Worm (Caenorhabditis elegans) whole organism, early embryonic: Measurements from ENCODE around the gene vhl-1.
A peak's percentile ranks its signal among the peaks of the same experiment; 100 is the strongest.

ENCODE experiments used
- B0310.2 ChIP-seq: sonication (generic microtip); optimal IDR thresholded peaks from 2 replicates; lab custom pipeline; 2016; ENCODE audit warnings: mild to moderate bottlenecking, missing genetic modification characterization, missing compliant biosample characterization
- F13C5.2 ChIP-seq: sonication (generic microtip); optimal IDR thresholded peaks from 2 replicates; lab custom pipeline; 2017; ENCODE audit warnings: mild to moderate bottlenecking, missing genetic modification characterization, inconsistent platforms, missing compliant biosample characterization
- aly-1 ChIP-seq: sonication (generic microtip); optimal IDR thresholded peaks from 2 replicates; lab custom pipeline; 2016; ENCODE audit warnings: missing genetic modification characterization, missing compliant biosample characterization
- ama-1 ChIP-seq: fragments of 150-350 bp; optimal IDR thresholded peaks from 2 replicates; lab custom pipeline; 2014
- ceh-13 ChIP-seq: fragments of 200-800 bp; sonication (Bioruptor generic); optimal IDR thresholded peaks from 2 replicates; lab custom pipeline; 2018; ENCODE audit warnings: mild to moderate bottlenecking, missing genetic modification characterization, missing compliant biosample characterization
- ceh-36 ChIP-seq: sonication (generic microtip); optimal IDR thresholded peaks from 2 replicates; lab custom pipeline; 2016; ENCODE audit warnings: missing genetic modification characterization, inconsistent platforms, missing compliant biosample characterization
- ets-7 ChIP-seq: sonication (generic microtip); optimal IDR thresholded peaks from 2 replicates; lab custom pipeline; 2016; ENCODE audit warnings: missing genotype, missing genetic modification characterization, missing compliant biosample characterization
- flt-1 ChIP-seq: fragments of 200-800 bp; sonication (Bioruptor generic); IDR thresholded peaks from 2 replicates; pipeline ENCODE4 v1.3.6; 2022; ENCODE audit warnings: missing genetic modification characterization, missing compliant biosample characterization
- hmbx-1 ChIP-seq: sonication (generic microtip); optimal IDR thresholded peaks from 2 replicates; lab custom pipeline; 2016; ENCODE audit warnings: mild to moderate bottlenecking, missing genetic modification characterization, missing compliant biosample characterization
- hmg-4 ChIP-seq: fragments of 200-800 bp; sonication (Bioruptor generic); optimal IDR thresholded peaks from 2 replicates; lab custom pipeline; 2018; ENCODE audit warnings: mild to moderate bottlenecking, missing genetic modification characterization, missing compliant biosample characterization
- hnd-1 ChIP-seq: sonication (generic microtip); optimal IDR thresholded peaks from 2 replicates; lab custom pipeline; 2016; ENCODE audit warnings: missing genetic modification characterization, missing compliant biosample characterization
- pes-1 ChIP-seq: fragments of 200-800 bp; sonication (Bioruptor generic); IDR thresholded peaks from 2 replicates; pipeline ENCODE4 v1.3.6; 2022; ENCODE audit warnings: missing genetic modification reagents, missing genetic modification characterization, missing compliant biosample characterization
- scrt-1 ChIP-seq: fragments of 200-800 bp; sonication (Bioruptor generic); IDR thresholded peaks from 2 replicates; pipeline ENCODE4 v1.3.6; 2022; ENCODE audit warnings: missing genetic modification characterization, missing compliant biosample characterization
- sea-1 ChIP-seq: fragments of 200-800 bp; sonication (Bioruptor generic); conservative IDR thresholded peaks from 2 replicates; pipeline ENCODE4 v1.3.6; 2022; ENCODE audit warnings: missing genetic modification characterization, missing compliant biosample characterization
- tbx-11 ChIP-seq: fragments of 200-800 bp; sonication (Bioruptor generic); IDR thresholded peaks from 2 replicates; pipeline ENCODE4 v1.3.6; 2022; ENCODE audit warnings: missing genetic modification characterization, missing compliant biosample characterization
- tbx-37 ChIP-seq: fragments of 200-800 bp; sonication (Bioruptor generic); conservative IDR thresholded peaks from 2 replicates; pipeline ENCODE4 v1.3.6; 2022; ENCODE audit warnings: missing genetic modification reagents, missing genetic modification characterization, missing compliant biosample characterization
- tra-4 ChIP-seq: sonication (generic microtip); optimal IDR thresholded peaks from 2 replicates; lab custom pipeline; 2017; ENCODE audit warnings: missing genetic modification characterization, missing compliant biosample characterization

The vhl-1 gene

DNA sequence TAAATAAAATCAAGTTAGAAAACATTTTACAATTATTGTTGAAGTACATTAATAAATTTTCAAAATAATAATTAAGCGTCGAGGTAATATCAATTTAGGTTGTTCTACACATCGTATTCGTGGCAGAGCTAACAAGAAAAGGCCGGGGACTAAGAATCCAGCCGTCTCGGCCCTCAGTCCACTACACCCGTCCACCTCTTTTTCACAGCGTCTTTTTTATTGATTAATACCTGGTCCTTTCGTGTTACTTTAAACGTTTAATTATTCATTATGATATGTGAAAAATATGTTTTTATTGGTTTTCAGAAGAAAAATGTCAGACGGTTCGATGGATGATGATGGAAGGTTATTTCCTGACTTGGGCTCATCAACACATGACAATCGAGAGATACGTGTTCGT lies at the start of gene vhl-1:
vhl-1 (plus strand) TSS at position 301 of the 400 bp plus-strand sequence.
- no peak for TF ChIP-seq hnd-1 (tag; lab: Kevin White, UChicago)
- no peak for TF ChIP-seq flt-1
- no peak for TF ChIP-seq pes-1 (GFP tag; lab: Robert Waterston, UW)
- TF ChIP-seq B0310.2 (tag; lab: Kevin White, UChicago): no peak
- no peak for TF ChIP-seq ama-1 (lab: Kevin White, UChicago)
- TF ChIP-seq ets-7 (tag; lab: Kevin White, UChicago): no peak
- no peak for TF ChIP-seq F13C5.2 (tag; lab: Kevin White, UChicago)
- TF ChIP-seq ceh-13: no peak

ce11 chrX:11262319-11263074 lies 44.7 kb upstream of the vhl-1 start, which contains the start of gene C03A3.2:
TSS of gene C03A3.2 (plus strand) at chrX:11262848.
- peak; percentile 49 for TF ChIP-seq F13C5.2 (tag; lab: Kevin White, UChicago)
- no peak for TF ChIP-seq sea-1 (GFP tag; lab: Robert Waterston, UW)
- TF ChIP-seq ceh-13: no peak
- TF ChIP-seq hmg-4 (GFP tag; lab: Kevin White, UChicago): peak; percentile 75
- no peak for TF ChIP-seq ama-1 (lab: Kevin White, UChicago)
- TF ChIP-seq B0310.2 (tag; lab: Kevin White, UChicago): no peak
- no peak for TF ChIP-seq scrt-1 (GFP tag; lab: Robert Waterston, UW)
- no peak for TF ChIP-seq tbx-11 (GFP tag; lab: Robert Waterston, UW)

ce11 chrX:11264715-11265114 lies 42.4 kb upstream of the vhl-1 start:
- no peak for TF ChIP-seq hmbx-1 (tag; lab: Kevin White, UChicago)

DNA sequence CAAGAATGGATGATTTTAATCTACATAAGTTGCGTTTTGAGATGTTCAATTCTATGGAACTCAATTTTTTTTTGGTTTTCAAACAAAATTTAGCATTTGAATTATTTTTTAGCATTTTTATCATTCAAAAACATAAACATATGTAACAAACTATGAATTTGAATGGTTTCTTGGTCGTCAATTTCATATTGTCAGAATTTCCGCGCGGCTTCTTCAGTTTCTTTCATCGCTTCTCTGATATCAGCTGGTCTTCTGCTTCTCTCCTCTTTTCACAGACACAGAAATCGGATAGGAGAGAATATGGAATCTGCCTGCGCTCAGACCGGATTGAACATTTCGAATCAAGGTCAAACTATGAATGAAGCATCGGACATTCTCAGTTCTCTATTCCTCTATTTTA lies 40.4 kb upstream of the vhl-1 start, which contains the start of gene C03A3.9:
C03A3.9 (plus strand) TSS at position 301 of the 400 bp plus-strand sequence.
- no peak for TF ChIP-seq ama-1 (lab: Kevin White, UChicago)
- TF ChIP-seq tbx-11 (GFP tag; lab: Robert Waterston, UW): no peak
- TF ChIP-seq ceh-36 (tag; lab: Kevin White, UChicago): no peak

- TF ChIP-seq ceh-13 (no peak), pes-1 (GFP tag; lab: Robert Waterston, UW) (no peak), aly-1 (no peak), tbx-37 (no peak), ets-7 (tag; lab: Kevin White, UChicago) (no peak), B0310.2 (tag; lab: Kevin White, UChicago) (no peak), hnd-1 (tag; lab: Kevin White, UChicago) (no peak), tra-4 (tag; lab: Kevin White, UChicago) (no peak), scrt-1 (GFP tag; lab: Robert Waterston, UW) (no peak), hmbx-1 (tag; lab: Kevin White, UChicago) (no peak), sea-1 (GFP tag; lab: Robert Waterston, UW) (no peak), flt-1 (no peak), ceh-36 (tag; lab: Kevin White, UChicago) (no peak), tbx-11 (GFP tag; lab: Robert Waterston, UW) (no peak), ama-1 (lab: Kevin White, UChicago) (no peak), hmg-4 (GFP tag; lab: Kevin White, UChicago) (no peak), F13C5.2 (tag; lab: Kevin White, UChicago) (no peak)
Observed at ce11 chrX:11268970-11269369, 38.2 kb upstream of the vhl-1 start, which contains the start of gene C03A3.3. TSS of gene C03A3.3 (minus strand) at chrX:11269070.

DNA sequence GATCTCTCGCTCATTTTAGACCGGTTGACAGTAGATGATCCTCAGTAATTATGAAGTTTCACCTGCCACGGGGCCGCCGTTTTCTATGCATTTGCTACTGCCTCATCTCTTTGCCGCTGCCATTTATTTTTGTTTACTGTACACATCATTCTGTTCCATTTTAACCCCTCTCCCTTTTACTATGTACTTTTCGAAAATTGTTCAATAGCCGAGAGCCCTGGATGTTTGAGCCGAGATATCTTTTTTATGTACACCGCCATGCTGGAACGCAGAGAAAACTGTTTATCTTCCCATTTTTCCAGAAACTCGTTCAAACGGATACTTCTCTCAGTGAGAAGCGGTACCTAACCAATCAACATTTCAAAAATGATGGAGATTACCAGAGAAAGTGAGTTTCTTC lies 36.3 kb upstream of the vhl-1 start, which contains the start of gene ifa-1:
ifa-1 (plus strand) TSS at position 301 of the 400 bp plus-strand sequence.
- TF ChIP-seq ama-1 (lab: Kevin White, UChicago): no peak
- no peak for TF ChIP-seq ets-7 (tag; lab: Kevin White, UChicago)
- TF ChIP-seq B0310.2 (tag; lab: Kevin White, UChicago): no peak
- no peak for TF ChIP-seq tbx-11 (GFP tag; lab: Robert Waterston, UW)
- TF ChIP-seq pes-1 (GFP tag; lab: Robert Waterston, UW): no peak
- TF ChIP-seq flt-1: no peak
- no peak for TF ChIP-seq F13C5.2 (tag; lab: Kevin White, UChicago)
- no peak for TF ChIP-seq tra-4 (tag; lab: Kevin White, UChicago)
- TF ChIP-seq aly-1: no peak
- no peak for TF ChIP-seq scrt-1 (GFP tag; lab: Robert Waterston, UW)
- TF ChIP-seq ceh-36 (tag; lab: Kevin White, UChicago): no peak
- no peak for TF ChIP-seq ceh-13
- TF ChIP-seq hmbx-1 (tag; lab: Kevin White, UChicago): no peak
- no peak for TF ChIP-seq sea-1 (GFP tag; lab: Robert Waterston, UW)
- TF ChIP-seq hmg-4 (GFP tag; lab: Kevin White, UChicago): no peak
- no peak for TF ChIP-seq tbx-37

DNA sequence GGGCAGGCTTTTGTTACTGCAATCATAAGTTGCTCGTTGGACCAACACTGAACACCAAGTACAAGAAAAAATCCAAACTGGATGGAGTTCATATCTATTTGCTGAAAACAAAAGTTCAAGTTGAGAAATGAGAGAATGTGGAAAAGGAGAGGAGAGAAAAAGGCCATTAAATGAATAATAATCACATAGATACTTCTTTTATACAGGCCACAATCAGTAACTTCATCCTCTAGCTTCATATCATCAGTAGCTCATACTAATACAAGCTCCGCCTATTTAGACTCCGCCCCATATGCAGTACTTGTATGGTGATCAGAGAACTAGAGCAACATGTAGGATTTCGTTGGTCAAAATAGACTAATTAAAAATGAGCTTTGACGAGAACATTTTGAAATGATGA lies 27.9 kb upstream of the vhl-1 start, which contains the start of gene F38B2.2:
F38B2.2 (minus strand) TSS at position 101 of the 400 bp plus-strand sequence.
- no peak for TF ChIP-seq sea-1 (GFP tag; lab: Robert Waterston, UW)
- no peak for TF ChIP-seq tbx-37
- no peak for TF ChIP-seq hmg-4 (GFP tag; lab: Kevin White, UChicago)
- no peak for TF ChIP-seq aly-1
- no peak for TF ChIP-seq hmbx-1 (tag; lab: Kevin White, UChicago)
- TF ChIP-seq flt-1: no peak
- TF ChIP-seq hnd-1 (tag; lab: Kevin White, UChicago): no peak
- no peak for TF ChIP-seq pes-1 (GFP tag; lab: Robert Waterston, UW)
- no peak for TF ChIP-seq ets-7 (tag; lab: Kevin White, UChicago)
- TF ChIP-seq ceh-36 (tag; lab: Kevin White, UChicago): no peak
